Fruit fly (Drosophila melanogaster): ENCODE data around the gene sordd1.

DNA sequence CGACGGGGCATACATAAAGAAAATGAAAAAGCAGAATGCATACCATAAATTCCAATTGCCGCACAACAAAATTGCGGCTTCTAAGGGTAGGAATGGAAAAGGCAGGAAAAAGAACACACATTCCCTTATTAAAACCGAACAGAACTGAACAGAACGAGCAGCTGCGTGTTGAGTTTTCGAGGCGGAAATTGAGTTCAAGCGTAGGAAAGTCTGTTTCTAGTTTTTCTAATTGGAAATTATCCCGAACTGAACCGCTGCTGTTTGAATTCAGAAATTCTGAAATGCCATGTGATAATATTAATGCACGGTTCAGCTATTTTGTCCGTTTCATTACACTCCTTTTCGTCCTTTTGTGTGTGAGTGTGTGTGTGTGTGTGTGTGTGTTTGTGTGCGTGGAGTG, 21.1 kb upstream of the sordd1 start:
- TF ChIP-seq CG8478 (optimal IDR thresholded peaks at IDR 0.05) (no peak), sqz (GFP tag; optimal IDR thresholded peaks at IDR 0.05) (no peak), lola (GFP tag; optimal IDR thresholded peaks at IDR 0.05) (no peak), CG13775 (GFP tag; optimal IDR thresholded peaks at IDR 0.05) (no peak), Lhr (GFP tag; optimal IDR thresholded peaks at IDR 0.05) (no peak), twi (tag; optimal IDR thresholded peaks at IDR 0.05) (no peak), insv (GFP tag; optimal IDR thresholded peaks at IDR 0.05) (peak; percentile 46 to 94)
